Worm (Caenorhabditis elegans) whole organism, young adult: ENCODE results near the gene sri-48.

Experiments used
- B0261.1 ChIP-seq: sonication (generic microtip); optimal IDR thresholded peaks from 2 replicates; lab custom pipeline; 2016; ENCODE audit warnings: mild to moderate bottlenecking, missing genetic modification characterization, moderate library complexity, missing compliant biosample characterization
- F10E7.11 ChIP-seq: sonication (generic microtip); optimal IDR thresholded peaks from 2 replicates; lab custom pipeline; 2017; ENCODE audit warnings: mild to moderate bottlenecking, missing genetic modification characterization, moderate library complexity, missing compliant biosample characterization
- F52B5.7 ChIP-seq: sonication (generic microtip); optimal IDR thresholded peaks from 2 replicates; lab custom pipeline; 2016; ENCODE audit warnings: mild to moderate bottlenecking, missing genetic modification characterization, missing compliant biosample characterization
- T07F8.4 ChIP-seq: sonication (generic microtip); optimal IDR thresholded peaks from 2 replicates; lab custom pipeline; 2016; ENCODE audit warnings: mild to moderate bottlenecking, missing genetic modification characterization, moderate library complexity, missing compliant biosample characterization
- ceh-100 ChIP-seq: fragments of 200-800 bp; sonication (Bioruptor generic); IDR thresholded peaks from 2 replicates; pipeline ENCODE4 v1.3.6; 2022; ENCODE audit warnings: missing genetic modification reagents, missing genetic modification characterization, missing compliant biosample characterization
- ceh-79 ChIP-seq: sonication (generic microtip); optimal IDR thresholded peaks from 2 replicates; lab custom pipeline; 2017; ENCODE audit warnings: mild to moderate bottlenecking, missing genetic modification characterization, missing compliant biosample characterization
- gei-17 ChIP-seq: fragments of 200-800 bp; sonication (Bioruptor generic); optimal IDR thresholded peaks from 2 replicates; lab custom pipeline; 2018; ENCODE audit warnings: mild to moderate bottlenecking, missing genetic modification characterization, missing compliant biosample characterization
- madf-6 ChIP-seq: fragments of 200-800 bp; sonication (Bioruptor generic); IDR thresholded peaks from 2 replicates; pipeline ENCODE4 v1.3.6; 2022; ENCODE audit warnings: missing genetic modification reagents, missing genetic modification characterization, missing compliant biosample characterization
- mcd-1 ChIP-seq: fragments of 200-800 bp; sonication (Bioruptor generic); IDR thresholded peaks from 2 replicates; pipeline ENCODE4 v1.3.6; 2022; ENCODE audit warnings: missing genetic modification reagents, missing genetic modification characterization, missing compliant biosample characterization
- nfya-1 ChIP-seq: sonication (generic microtip); optimal IDR thresholded peaks from 2 replicates; lab custom pipeline; 2017; ENCODE audit warnings: antibody characterized with exemption, missing compliant biosample characterization, missing genetic modification characterization, borderline replicate concordance; ENCODE audit not compliant: insufficient read depth
- nhr-179 ChIP-seq: sonication (generic microtip); optimal IDR thresholded peaks from 2 replicates; lab custom pipeline; 2016; ENCODE audit warnings: mild to moderate bottlenecking, missing genetic modification characterization, missing compliant biosample characterization
- sdz-38 ChIP-seq: sonication (generic microtip); optimal IDR thresholded peaks from 2 replicates; lab custom pipeline; 2016; ENCODE audit warnings: missing genotype, missing genetic modification characterization, missing compliant biosample characterization

sri-48 gene

ce11 chrII:3154383-3154782, 46.8 kb downstream of the sri-48 start, which contains the start of gene sri-32:
Gene sri-32, minus strand, starts transcription at chrII:3154483.
- TF ChIP-seq F52B5.7 (no peak), B0261.1 (no peak), ceh-79 (tag; lab: Kevin White, UChicago) (no peak), mcd-1 (GFP tag; lab: Robert Waterston, UW) (no peak), nhr-179 (tag; lab: Kevin White, UChicago) (no peak), madf-6 (GFP tag; lab: Robert Waterston, UW) (no peak), ceh-100 (no peak), F10E7.11 (tag; lab: Kevin White, UChicago) (no peak), nfya-1 (no peak)

- TF ChIP-seq T07F8.4 (no peak), sdz-38 (no peak), gei-17 (GFP tag; lab: Kevin White, UChicago) (no peak)
Observed at ce11 chrII:3151615-3152014, 49.5 kb downstream of the sri-48 start, which contains the start of the genes T10D4.14 and T10D4.19. Gene T10D4.14, minus strand, starts transcription at chrII:3151715. Gene T10D4.19, plus strand, starts transcription at chrII:3151918.
